Worm (Caenorhabditis elegans): ENCODE results near the gene T19H5.7.

Gene T19H5.7

ce11 chrII:9516836-9517235 lies 36.9 kb upstream of the T19H5.7 start, which contains the start of gene gcy-1:
Gene gcy-1, minus strand, starts transcription at chrII:9516936.
- no peak for TF ChIP-seq unc-62 (GFP tag; optimal IDR thresholded peaks at IDR 0.05)
- no peak for TF ChIP-seq B0035.1 (tag; optimal IDR thresholded peaks at IDR 0.05)
- TF ChIP-seq ztf-6 (GFP tag; IDR thresholded peaks at IDR 0.05) = no peak
- TF ChIP-seq attf-6 (GFP tag; IDR thresholded peaks at IDR 0.05) = no peak
- TF ChIP-seq mel-28 (tag; optimal IDR thresholded peaks at IDR 0.05; ENCODE audit: borderline replicate concordance) = no peak
- TF ChIP-seq him-1 (tag; optimal IDR thresholded peaks at IDR 0.05) = no peak
- no peak for TF ChIP-seq C17E4.6 (GFP tag; IDR thresholded peaks at IDR 0.05)
- no peak for TF ChIP-seq snpc-4 (GFP tag; optimal IDR thresholded peaks at IDR 0.05)
- no peak for TF ChIP-seq snpc-4 (tag; optimal IDR thresholded peaks at IDR 0.05)
- TF ChIP-seq pbrm-1 (GFP tag; IDR thresholded peaks at IDR 0.05) = no peak

- TF ChIP-seq hlh-26 (GFP tag; conservative IDR thresholded peaks at IDR 0.05) = no peak
- no peak for TF ChIP-seq ceh-27 (GFP tag; optimal IDR thresholded peaks at IDR 0.05)
- TF ChIP-seq die-1 (tag; optimal IDR thresholded peaks at IDR 0.05) = no peak
- TF ChIP-seq gei-17 (GFP tag; optimal IDR thresholded peaks at IDR 0.05) = no peak
- TF ChIP-seq him-1 (tag; optimal IDR thresholded peaks at IDR 0.05) = no peak
- no peak for TF ChIP-seq lsy-27 (tag; optimal IDR thresholded peaks at IDR 0.05; ENCODE audit: borderline replicate concordance, insufficient read depth)
- TF ChIP-seq snpc-3.4 (tag; optimal IDR thresholded peaks at IDR 0.05) = no peak
- TF ChIP-seq K12H6.12 (tag; optimal IDR thresholded peaks at IDR 0.05) = no peak
- no peak for TF ChIP-seq chd-7 (tag; optimal IDR thresholded peaks at IDR 0.05)
- TF ChIP-seq K11D2.4 (GFP tag; IDR thresholded peaks at IDR 0.05) = no peak
- TF ChIP-seq dox-1 (GFP tag; IDR thresholded peaks at IDR 0.05) = no peak
- no peak for TF ChIP-seq B0261.1 (tag; optimal IDR thresholded peaks at IDR 0.05)
- no peak for TF ChIP-seq ceh-58 (GFP tag; IDR thresholded peaks at IDR 0.05)
- TF ChIP-seq ceh-79 (tag; optimal IDR thresholded peaks at IDR 0.05) = no peak
Observed at ce11 chrII:9507181-9507580, 27.3 kb upstream of the T19H5.7 start, which contains the start of gene gcy-3. Gene gcy-3, minus strand, starts transcription at chrII:9507281.

- TF ChIP-seq dpl-1 (GFP tag; optimal IDR thresholded peaks at IDR 0.05) (no peak), hsf-1 (GFP tag; IDR thresholded peaks at IDR 0.05) (0 out of 2 replicates have a peak, but pooled peaks have one; percentile 18), him-1 (tag; optimal IDR thresholded peaks at IDR 0.05) (no peak), madf-3 (GFP tag; IDR thresholded peaks at IDR 0.05) (no peak), dox-1 (GFP tag; IDR thresholded peaks at IDR 0.05) (0 out of 2 replicates have a peak, but pooled peaks have one; percentile 20), aptf-3 (GFP tag; IDR thresholded peaks at IDR 0.05) (no peak), ZK185.1 (tag; optimal IDR thresholded peaks at IDR 0.05; ENCODE audit: poor library complexity, severe bottlenecking) (no peak), snpc-1.1 (tag; optimal IDR thresholded peaks at IDR 0.05; ENCODE audit: insufficient read depth) (no peak), ztf-25 (GFP tag; IDR thresholded peaks at IDR 0.05) (no peak), nfyb-1 (GFP tag; IDR thresholded peaks at IDR 0.05) (0 out of 2 replicates have a peak, but pooled peaks have one; percentile 7), ceh-91 (GFP tag; IDR thresholded peaks at IDR 0.05) (no peak), attf-6 (GFP tag; IDR thresholded peaks at IDR 0.05) (no peak), C06A6.2 (GFP tag; conservative IDR thresholded peaks at IDR 0.05) (0 out of 2 replicates have a peak, but pooled peaks have one; percentile 49), attf-5 (GFP tag; optimal IDR thresholded peaks at IDR 0.05) (peak; percentile 40), cebp-1 (GFP tag; IDR thresholded peaks at IDR 0.05) (no peak; the same call in 1 of the 2 replicates), cebp-1 (tag; optimal IDR thresholded peaks at IDR 0.05) (no peak), snpc-4 (GFP tag; optimal IDR thresholded peaks at IDR 0.05) (no peak), snpc-4 (tag; optimal IDR thresholded peaks at IDR 0.05) (no peak), tlf-1 (GFP tag; optimal IDR thresholded peaks at IDR 0.05) (peak; percentile 71), F10E7.11 (tag; optimal IDR thresholded peaks at IDR 0.05) (no peak), unc-62 (GFP tag; optimal IDR thresholded peaks at IDR 0.05) (peak; percentile 46), egl-44 (GFP tag; IDR thresholded peaks at IDR 0.05) (peak; percentile 57; the same call in 1 of the 2 replicates), tbp1 (GFP tag; optimal IDR thresholded peaks at IDR 0.05) (peak; percentile 27), ztf-22 (GFP tag; optimal IDR thresholded peaks at IDR 0.05) (peak; percentile 69), atf-7 (tag; optimal IDR thresholded peaks at IDR 0.05) (peak; percentile 18), let-607 (tag; optimal IDR thresholded peaks at IDR 0.05) (peak in 1 of 2 experiments; percentile 32), nhr-80 (tag; optimal IDR thresholded peaks at IDR 0.05) (peak; percentile 90)
Observed at ce11 chrII:9501955-9502354, 22.0 kb upstream of the T19H5.7 start.
